Fruit fly (Drosophila melanogaster) whole organism, prepupa: ENCODE measurements around the gene ATPsyngamma.

Experiments
- Blimp-1 ChIP-seq: fragments of 200-800 bp; sonication (Bioruptor generic); optimal IDR thresholded peaks from 3 replicates; lab custom pipeline; 2017; ENCODE audit warnings: missing biosample characterization, missing genetic modification characterization, mild to moderate bottlenecking, moderate library complexity, missing genetic modification reagents
- CG10631 ChIP-seq: fragments of 200-800 bp; sonication (Bioruptor generic); optimal IDR thresholded peaks from 2 replicates; lab custom pipeline; 2016; ENCODE audit warnings: missing biosample characterization, missing genetic modification characterization
- CG11294 ChIP-seq: fragments of 200-800 bp; sonication (Bioruptor generic); IDR thresholded peaks from 2 replicates; pipeline ENCODE4 v1.3.6; 2022; ENCODE audit warnings: missing biosample characterization, missing genetic modification characterization
- CG11762 ChIP-seq: fragments of 200-800 bp; sonication (Bioruptor generic); optimal IDR thresholded peaks from 3 replicates; lab custom pipeline; 2016; ENCODE audit warnings: missing biosample characterization, missing genetic modification characterization; ENCODE audit not compliant: insufficient read depth
- CG11902 ChIP-seq: fragments of 200-800 bp; sonication (Bioruptor generic); optimal IDR thresholded peaks from 3 replicates; lab custom pipeline; 2016; ENCODE audit warnings: missing biosample characterization, missing genetic modification characterization
- CG15336 ChIP-seq: fragments of 200-800 bp; sonication (Bioruptor generic); IDR thresholded peaks from 2 replicates; pipeline ENCODE4 v1.3.6; 2022; ENCODE audit warnings: missing biosample characterization, missing genetic modification characterization
- CG1621 ChIP-seq: fragments of 200-800 bp; sonication (Bioruptor generic); optimal IDR thresholded peaks from 3 replicates; lab custom pipeline; 2018; ENCODE audit warnings: missing biosample characterization, mild to moderate bottlenecking, missing genetic modification characterization
- CG16779 ChIP-seq: fragments of 200-800 bp; sonication (Bioruptor generic); optimal IDR thresholded peaks from 3 replicates; lab custom pipeline; 2017; ENCODE audit warnings: missing biosample characterization, mild to moderate bottlenecking, missing genetic modification characterization
- CG31627 ChIP-seq: fragments of 200-800 bp; sonication (Bioruptor generic); optimal IDR thresholded peaks from 3 replicates; lab custom pipeline; 2016; ENCODE audit warnings: missing biosample characterization, missing genetic modification characterization
- CG3919 ChIP-seq: fragments of 200-800 bp; sonication (Bioruptor generic); optimal IDR thresholded peaks from 3 replicates; lab custom pipeline; 2016; ENCODE audit warnings: missing biosample characterization, missing genetic modification characterization
- CG4318 ChIP-seq: fragments of 200-800 bp; sonication (Bioruptor generic); optimal IDR thresholded peaks from 3 replicates; lab custom pipeline; 2017; ENCODE audit warnings: missing biosample characterization, mild to moderate bottlenecking, missing genetic modification characterization
- CG6163 ChIP-seq: fragments of 200-800 bp; sonication (Bioruptor generic); IDR thresholded peaks from 3 replicates; pipeline ENCODE4 v1.3.6; 2022; ENCODE audit warnings: missing biosample characterization, missing genetic modification characterization
- CG6276 ChIP-seq: fragments of 200-800 bp; sonication (Bioruptor generic); optimal IDR thresholded peaks from 2 replicates; lab custom pipeline; 2017; ENCODE audit warnings: missing biosample characterization, mild to moderate bottlenecking, missing genetic modification characterization
- CG6792 ChIP-seq: fragments of 200-800 bp; sonication (Bioruptor generic); optimal IDR thresholded peaks from 3 replicates; lab custom pipeline; 2016; ENCODE audit warnings: missing biosample characterization, missing genetic modification characterization
- CG6808 ChIP-seq: fragments of 200-800 bp; sonication (Bioruptor generic); optimal IDR thresholded peaks from 3 replicates; lab custom pipeline; 2017; ENCODE audit warnings: missing biosample characterization, missing genetic modification characterization, mild to moderate bottlenecking, moderate library complexity, missing genetic modification reagents
- CG8319 ChIP-seq: fragments of 200-800 bp; sonication (Bioruptor generic); optimal IDR thresholded peaks from 3 replicates; lab custom pipeline; 2016; ENCODE audit warnings: missing biosample characterization, missing genetic modification characterization
- CG8632 ChIP-seq: fragments of 200-800 bp; sonication (Bioruptor generic); optimal IDR thresholded peaks from 3 replicates; lab custom pipeline; 2016; ENCODE audit warnings: missing biosample characterization, missing genetic modification characterization
- CG9139 ChIP-seq: fragments of 200-800 bp; sonication (Bioruptor generic); optimal IDR thresholded peaks from 3 replicates; lab custom pipeline; 2017; ENCODE audit warnings: missing biosample characterization, mild to moderate bottlenecking, missing genetic modification characterization
- Eip75B ChIP-seq: fragments of 200-800 bp; sonication (Bioruptor generic); optimal IDR thresholded peaks from 3 replicates; lab custom pipeline; 2016; ENCODE audit warnings: missing biosample characterization, missing genetic modification characterization
- Eip78C ChIP-seq: fragments of 200-800 bp; sonication (Bioruptor generic); peaks from one replicate; lab custom pipeline; 2016; ENCODE audit warnings: missing biosample characterization, missing genetic modification characterization
- Eip93F ChIP-seq: fragments of 200-800 bp; sonication (Bioruptor generic); optimal IDR thresholded peaks from 2 replicates; lab custom pipeline; 2016; ENCODE audit warnings: missing biosample characterization, mild to moderate bottlenecking, missing genetic modification characterization
- Ets21C ChIP-seq: fragments of 200-800 bp; sonication (Bioruptor generic); optimal IDR thresholded peaks from 3 replicates; lab custom pipeline; 2016; ENCODE audit warnings: missing biosample characterization, missing genetic modification characterization
- Ets96B ChIP-seq: fragments of 200-800 bp; optimal IDR thresholded peaks from 2 replicates; lab custom pipeline; 2019; ENCODE audit warnings: missing biosample characterization, mild to moderate bottlenecking, missing genetic modification characterization, moderate library complexity
- Gug ChIP-seq: fragments of 200-800 bp; sonication (Bioruptor generic); IDR thresholded peaks from 2 replicates; pipeline ENCODE4 v1.3.6; 2022; ENCODE audit warnings: missing biosample characterization, missing genetic modification characterization
- Hr4 ChIP-seq: fragments of 200-800 bp; sonication (Bioruptor generic); optimal IDR thresholded peaks from 3 replicates; lab custom pipeline; 2016; ENCODE audit warnings: missing biosample characterization, missing genetic modification characterization
- Lpt ChIP-seq: fragments of 200-800 bp; sonication (Bioruptor generic); optimal IDR thresholded peaks from 3 replicates; lab custom pipeline; 2016; ENCODE audit warnings: missing biosample characterization, missing genetic modification characterization
- Met ChIP-seq: fragments of 200-800 bp; sonication (Bioruptor generic); optimal IDR thresholded peaks from 3 replicates; lab custom pipeline; 2016; ENCODE audit warnings: missing biosample characterization, missing genetic modification characterization
- Smox ChIP-seq: fragments of 200-800 bp; sonication (Bioruptor generic); optimal IDR thresholded peaks from 3 replicates; lab custom pipeline; 2016; ENCODE audit warnings: missing biosample characterization, missing genetic modification characterization
- Sox102F ChIP-seq: fragments of 200-800 bp; sonication (Bioruptor generic); optimal IDR thresholded peaks from 2 replicates; lab custom pipeline; 2016; ENCODE audit warnings: missing biosample characterization, mild to moderate bottlenecking, missing genetic modification characterization
- Sox14 ChIP-seq: fragments of 200-800 bp; sonication (Bioruptor generic); optimal IDR thresholded peaks from 3 replicates; lab custom pipeline; 2016; ENCODE audit warnings: missing biosample characterization, missing genetic modification characterization
- Sox15 ChIP-seq: fragments of 200-800 bp; sonication (Bioruptor generic); optimal IDR thresholded peaks from 3 replicates; lab custom pipeline; 2016; ENCODE audit warnings: missing biosample characterization, missing genetic modification characterization
- achi ChIP-seq: fragments of 200-800 bp; sonication (Bioruptor generic); optimal IDR thresholded peaks from 3 replicates; lab custom pipeline; 2016; ENCODE audit warnings: missing biosample characterization, missing genetic modification characterization
- acj6 ChIP-seq: fragments of 200-800 bp; sonication (Bioruptor generic); optimal IDR thresholded peaks from 3 replicates; lab custom pipeline; 2016; ENCODE audit warnings: missing biosample characterization, missing genetic modification characterization
- cyc ChIP-seq: fragments of 200-800 bp; sonication (Bioruptor generic); optimal IDR thresholded peaks from 3 replicates; lab custom pipeline; 2016; ENCODE audit warnings: missing biosample characterization, missing genetic modification characterization
- dac ChIP-seq: fragments of 200-800 bp; sonication (Bioruptor generic); optimal IDR thresholded peaks from 2 replicates; lab custom pipeline; 2017; ENCODE audit warnings: missing biosample characterization, mild to moderate bottlenecking, missing genetic modification characterization
- dsx ChIP-seq: fragments of 200-800 bp; optimal IDR thresholded peaks from 3 replicates; lab custom pipeline; 2019; ENCODE audit warnings: missing biosample characterization, mild to moderate bottlenecking, missing genetic modification characterization, moderate library complexity; ENCODE audit not compliant: poor library complexity, severe bottlenecking
- eg ChIP-seq: fragments of 200-800 bp; sonication (Bioruptor generic); IDR thresholded peaks from 3 replicates; pipeline ENCODE4 v1.3.6; 2022; ENCODE audit warnings: missing biosample characterization, missing genetic modification characterization
- esn ChIP-seq: fragments of 200-800 bp; sonication (Bioruptor generic); optimal IDR thresholded peaks from 2 replicates; lab custom pipeline; 2016; ENCODE audit warnings: missing biosample characterization, mild to moderate bottlenecking, missing genetic modification characterization, moderate library complexity
- fd59A ChIP-seq: fragments of 200-800 bp; sonication (Bioruptor generic); optimal IDR thresholded peaks from 2 replicates; lab custom pipeline; 2017; ENCODE audit warnings: missing biosample characterization, mild to moderate bottlenecking, missing genetic modification characterization, missing genetic modification reagents
- lz ChIP-seq: fragments of 200-800 bp; sonication (Bioruptor generic); optimal IDR thresholded peaks from 3 replicates; lab custom pipeline; 2016; ENCODE audit warnings: missing biosample characterization, missing genetic modification characterization
- net ChIP-seq: fragments of 200-800 bp; sonication (Bioruptor generic); optimal IDR thresholded peaks from 3 replicates; lab custom pipeline; 2016; ENCODE audit warnings: missing biosample characterization, missing genetic modification characterization
- salr ChIP-seq, 2 experiments: fragments of 200-800 bp; sonication (Bioruptor generic); optimal IDR thresholded peaks; 3 replicates each; lab custom pipeline; 2016 to 2018; ENCODE audit warnings: missing biosample characterization in 2 of 2, missing genetic modification characterization in 2 of 2, mild to moderate bottlenecking in 1 of 2
- spab ChIP-seq: fragments of 200-800 bp; sonication (Bioruptor generic); optimal IDR thresholded peaks from 2 replicates; lab custom pipeline; 2017; ENCODE audit warnings: missing biosample characterization, mild to moderate bottlenecking, missing genetic modification characterization, missing genetic modification reagents
- svp ChIP-seq: fragments of 200-800 bp; sonication (Bioruptor generic); peaks from one replicate; lab custom pipeline; 2016; ENCODE audit warnings: missing biosample characterization, missing genetic modification characterization
- topi ChIP-seq: fragments of 200-800 bp; sonication (Bioruptor generic); optimal IDR thresholded peaks from 3 replicates; lab custom pipeline; 2016; ENCODE audit warnings: missing biosample characterization, missing genetic modification characterization
- vri ChIP-seq: fragments of 200-800 bp; sonication (Bioruptor generic); optimal IDR thresholded peaks from 3 replicates; lab custom pipeline; 2016; ENCODE audit warnings: missing biosample characterization, mild to moderate bottlenecking, missing genetic modification characterization

ATPsyngamma gene

DNA sequence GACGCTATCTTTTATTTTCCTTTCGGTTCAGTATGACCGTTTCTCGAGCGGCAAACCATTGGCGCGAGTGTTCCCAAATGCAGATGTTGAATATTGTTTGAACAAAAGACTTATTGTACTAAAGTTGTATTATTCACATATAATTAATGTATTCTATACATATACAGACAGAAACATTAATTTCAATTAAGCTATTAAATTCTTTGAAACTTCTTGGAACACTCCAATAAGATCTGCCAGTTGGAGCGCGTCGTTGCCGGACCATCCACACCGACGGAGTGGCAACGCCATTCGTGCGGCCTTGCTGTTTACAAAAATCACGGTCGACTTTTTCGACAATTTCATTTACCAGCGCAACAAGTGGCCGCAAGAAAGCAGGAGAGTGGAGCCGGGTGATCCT lies 3.9 kb downstream of the ATPsyngamma start, which contains the start of the genes Wdr24 and IntS11 (continued):
- TF ChIP-seq cyc (GFP tag; lab: Kevin White, UChicago): peak; percentile 98
- peak; percentile 98 for TF ChIP-seq Eip78C (GFP tag; lab: Kevin White, UChicago)
- peak; percentile 82 for TF ChIP-seq net
- TF ChIP-seq CG11902: peak; percentile 99
- peak; percentile 84 for TF ChIP-seq CG8319
- peak; percentile 95 for TF ChIP-seq CG10631 (GFP tag; lab: Kevin White, UChicago)
- no peak for TF ChIP-seq Eip75B (GFP tag; lab: Kevin White, UChicago)
- TF ChIP-seq Eip93F (GFP tag; lab: Kevin White, UChicago): no peak
- TF ChIP-seq CG1621 (tag; lab: Kevin White, UChicago): peak; percentile 91
- peak; percentile 92 for TF ChIP-seq dsx (GFP tag; lab: Kevin White, UChicago)
- peak; percentile 85 for TF ChIP-seq CG11762 (GFP tag; lab: Kevin White, UChicago)
- peak; percentile 96 for TF ChIP-seq svp (GFP tag; lab: Kevin White, UChicago)
- peak; percentile 98 for TF ChIP-seq CG11294 (GFP tag; lab: Robert Waterston, UW)
- peak; percentile 88 for TF ChIP-seq Blimp-1 (GFP tag; lab: Kevin White, UChicago)
- TF ChIP-seq Met (GFP tag; lab: Kevin White, UChicago): no peak
- TF ChIP-seq CG16779: peak; percentile 84
- peak; percentile 96 for TF ChIP-seq topi (GFP tag; lab: Kevin White, UChicago)
- TF ChIP-seq CG6808 (GFP tag; lab: Kevin White, UChicago): no peak
- TF ChIP-seq Sox14 (GFP tag; lab: Kevin White, UChicago): peak; percentile 98
- TF ChIP-seq CG15336 (GFP tag; lab: Robert Waterston, UW): peak; percentile 94
- peak; percentile 89 for TF ChIP-seq fd59A
- peak; percentile 95 for TF ChIP-seq Ets21C (GFP tag; lab: Kevin White, UChicago)
- TF ChIP-seq CG4318 (GFP tag; lab: Kevin White, UChicago): no peak
- TF ChIP-seq Lpt (GFP tag; lab: Kevin White, UChicago): peak; percentile 90
- peak; percentile 99 for TF ChIP-seq eg (GFP tag; lab: Robert Waterston, UW)
- peak; percentile 93 for TF ChIP-seq CG6792 (GFP tag; lab: Kevin White, UChicago)
- TF ChIP-seq CG9139: no peak
- TF ChIP-seq salr (GFP tag; optimal IDR thresholded peaks at IDR 0.05; lab: Kevin White, UChicago): peak; percentile 82 to 94
- TF ChIP-seq Hr4 (GFP tag; lab: Kevin White, UChicago): peak; percentile 96
- TF ChIP-seq achi: peak; percentile 89
- TF ChIP-seq Smox (GFP tag; lab: Kevin White, UChicago): no peak
- no peak for TF ChIP-seq spab
- TF ChIP-seq acj6: peak; percentile 95
- no peak for TF ChIP-seq Sox102F (GFP tag; lab: Kevin White, UChicago)
- no peak for TF ChIP-seq CG6276
- peak; percentile 87 for TF ChIP-seq vri (GFP tag; lab: Kevin White, UChicago)
- peak; percentile 95 for TF ChIP-seq CG3919 (GFP tag; lab: Kevin White, UChicago)
- TF ChIP-seq dac: no peak
- peak; percentile 99 for TF ChIP-seq Sox15 (GFP tag; lab: Kevin White, UChicago)
- peak; percentile 98 for TF ChIP-seq Gug (GFP tag; lab: Robert Waterston, UW)
- TF ChIP-seq, all 60 proteins: peak for 46

DNA sequence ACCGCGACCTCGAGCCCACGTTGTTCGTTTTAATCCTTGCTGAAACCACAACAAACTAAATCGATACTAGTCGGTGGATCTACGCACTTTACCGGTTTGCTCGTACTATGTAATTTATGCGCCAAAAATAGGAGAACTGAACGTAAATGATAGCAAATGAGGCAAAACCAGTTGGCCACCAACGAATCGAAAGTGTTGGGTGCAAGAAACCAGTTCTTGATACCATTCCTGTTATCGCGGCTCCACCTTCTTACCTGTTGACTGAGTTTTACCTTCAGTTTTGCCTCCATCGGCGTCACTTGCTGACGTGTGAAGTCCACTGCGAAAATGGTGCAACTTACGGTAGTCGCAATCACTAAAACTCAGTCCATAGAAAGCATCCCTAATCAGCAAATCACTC lies 8.9 kb downstream of the ATPsyngamma start:
- no peak for TF ChIP-seq Hr4 (GFP tag; lab: Kevin White, UChicago)
- TF ChIP-seq esn (GFP tag; lab: Kevin White, UChicago): no peak
- TF ChIP-seq CG15336 (GFP tag; lab: Robert Waterston, UW): no peak
- TF ChIP-seq fd59A: no peak
- peak; percentile 76 for TF ChIP-seq Blimp-1 (GFP tag; lab: Kevin White, UChicago)
- TF ChIP-seq Met (GFP tag; lab: Kevin White, UChicago): no peak
- no peak for TF ChIP-seq lz (GFP tag; lab: Kevin White, UChicago)
- TF ChIP-seq CG9139: no peak
- TF ChIP-seq Eip78C (GFP tag; lab: Kevin White, UChicago): peak; percentile 14
- no peak for TF ChIP-seq CG8632 (GFP tag; lab: Kevin White, UChicago)
- no peak for TF ChIP-seq CG10631 (GFP tag; lab: Kevin White, UChicago)
- no peak for TF ChIP-seq CG11294 (GFP tag; lab: Robert Waterston, UW)
- TF ChIP-seq CG6163: no peak
- TF ChIP-seq cyc (GFP tag; lab: Kevin White, UChicago): no peak
- TF ChIP-seq dsx (GFP tag; lab: Kevin White, UChicago): peak; percentile 49
- no peak for TF ChIP-seq Ets96B (tag; lab: Kevin White, UChicago)
- TF ChIP-seq CG11902: no peak
- no peak for TF ChIP-seq CG31627
- TF ChIP-seq CG6808 (GFP tag; lab: Kevin White, UChicago): no peak
- TF ChIP-seq, all 60 proteins: peak for 3
